Worm (Caenorhabditis elegans) whole organism, L4 larva: ENCODE results near the gene rml-3.

Source experiments
- D1046.2 ChIP-seq: fragments of 200-800 bp; sonication (Bioruptor generic); IDR thresholded peaks from 2 replicates; pipeline ENCODE4 v1.3.6; 2022; ENCODE audit warnings: missing genetic modification characterization, missing compliant biosample characterization
- F44E2.7 ChIP-seq: fragments of 200-800 bp; sonication (Bioruptor generic); IDR thresholded peaks from 2 replicates; pipeline ENCODE4 v2.1.2; 2022; ENCODE audit warnings: missing genetic modification characterization, missing compliant biosample characterization
- T26A8.4 ChIP-seq: fragments of 200-800 bp; sonication (Bioruptor generic); IDR thresholded peaks from 2 replicates; pipeline ENCODE4 v1.3.6; 2022; ENCODE audit warnings: missing genetic modification characterization, missing compliant biosample characterization
- Y48G9A.11 ChIP-seq: fragments of 200-800 bp; sonication (Bioruptor generic); IDR thresholded peaks from 2 replicates; pipeline ENCODE4 v1.3.6; 2022; ENCODE audit warnings: missing genetic modification reagents, missing genetic modification characterization, missing compliant biosample characterization
- Y5F2A.4 ChIP-seq: fragments of 200-800 bp; sonication (Bioruptor generic); optimal IDR thresholded peaks from 2 replicates; lab custom pipeline; 2018; ENCODE audit warnings: mild to moderate bottlenecking, missing genetic modification characterization, missing compliant biosample characterization
- Y75B8A.6 ChIP-seq: fragments of 200-800 bp; sonication (Bioruptor generic); IDR thresholded peaks from 2 replicates; pipeline ENCODE4 v1.3.6; 2022; ENCODE audit warnings: missing genetic modification reagents, missing genetic modification characterization, missing compliant biosample characterization
- aly-2 ChIP-seq: sonication (generic microtip); optimal IDR thresholded peaks from 2 replicates; lab custom pipeline; 2018; ENCODE audit warnings: missing biosample characterization, missing genetic modification characterization
- ama-1 ChIP-seq: fragments of 150-350 bp; optimal IDR thresholded peaks from 2 replicates; lab custom pipeline; 2014; ENCODE audit warnings: inconsistent platforms, mixed read lengths
- arid-1 ChIP-seq: fragments of 200-800 bp; sonication (Bioruptor generic); conservative IDR thresholded peaks from 2 replicates; pipeline ENCODE4 v1.3.6; 2022; ENCODE audit warnings: missing genetic modification reagents, missing genetic modification characterization, missing compliant biosample characterization
- attf-4 ChIP-seq: sonication (generic microtip); optimal IDR thresholded peaks from 3 replicates; lab custom pipeline; 2017; ENCODE audit warnings: missing biosample characterization, missing genetic modification characterization
- ceh-20 ChIP-seq: fragments of 200-800 bp; sonication (Bioruptor generic); IDR thresholded peaks from 2 replicates; pipeline ENCODE4 v1.3.6; 2022; ENCODE audit warnings: missing genetic modification reagents, missing genetic modification characterization, missing compliant biosample characterization
- ceh-32 ChIP-seq: sonication (generic microtip); optimal IDR thresholded peaks from 2 replicates; lab custom pipeline; 2016; ENCODE audit warnings: mild to moderate bottlenecking, missing genetic modification characterization, missing compliant biosample characterization; ENCODE audit not compliant: poor library complexity
- ceh-44 ChIP-seq: fragments of 200-800 bp; sonication (Bioruptor generic); IDR thresholded peaks from 2 replicates; pipeline ENCODE4 v1.3.6; 2022; ENCODE audit warnings: missing genetic modification reagents, missing genetic modification characterization, missing compliant biosample characterization
- cey-2 ChIP-seq: sonication (generic microtip); optimal IDR thresholded peaks from 3 replicates; lab custom pipeline; 2017; ENCODE audit warnings: missing genetic modification characterization, mild to moderate bottlenecking, missing compliant biosample characterization, antibody characterized with exemption, borderline replicate concordance; ENCODE audit not compliant: insufficient read depth
- ctbp-1 ChIP-seq: fragments of 200-800 bp; sonication (Bioruptor generic); IDR thresholded peaks from 2 replicates; pipeline ENCODE4 v1.3.6; 2022; ENCODE audit warnings: missing genetic modification reagents, missing genetic modification characterization, missing compliant biosample characterization
- daf-12 ChIP-seq: fragments of 150-350 bp; optimal IDR thresholded peaks from 2 replicates; lab custom pipeline; 2014; ENCODE audit warnings: missing biosample characterization, missing genetic modification reagents, missing genetic modification characterization
- dmd-6 ChIP-seq: fragments of 200-800 bp; sonication (Bioruptor generic); IDR thresholded peaks from 2 replicates; pipeline ENCODE4 v1.3.6; 2022; ENCODE audit warnings: missing genetic modification reagents, missing genetic modification characterization, missing compliant biosample characterization
- egl-43 ChIP-seq: fragments of 200-800 bp; sonication (Bioruptor generic); IDR thresholded peaks from 2 replicates; pipeline ENCODE4 v1.3.6; 2022; ENCODE audit warnings: missing genetic modification reagents, missing genetic modification characterization, missing compliant biosample characterization
- fkh-10 ChIP-seq: fragments of 150-350 bp; optimal IDR thresholded peaks from 2 replicates; lab custom pipeline; 2014; ENCODE audit warnings: missing biosample characterization, missing genetic modification reagents, missing genetic modification characterization
- fos-1 ChIP-seq: fragments of 150-350 bp; optimal IDR thresholded peaks from 2 replicates; lab custom pipeline; 2014; ENCODE audit warnings: missing biosample characterization, missing genetic modification characterization
- lin-13 ChIP-seq: fragments of 150-350 bp; optimal IDR thresholded peaks from 2 replicates; lab custom pipeline; 2014; ENCODE audit warnings: missing biosample characterization, missing genetic modification reagents, missing genetic modification characterization
- lin-29 ChIP-seq: fragments of 200-800 bp; sonication (Bioruptor generic); IDR thresholded peaks from 2 replicates; pipeline ENCODE4 v1.3.6; 2022; ENCODE audit warnings: missing genetic modification reagents, missing genetic modification characterization, missing compliant biosample characterization
- lin-38 ChIP-seq: fragments of 200-800 bp; sonication (Bioruptor generic); IDR thresholded peaks from 2 replicates; pipeline ENCODE4 v1.3.6; 2022; ENCODE audit warnings: missing genetic modification reagents, missing genetic modification characterization, missing compliant biosample characterization
- lin-39 ChIP-seq: fragments of 150-350 bp; optimal IDR thresholded peaks from 2 replicates; lab custom pipeline; 2014; ENCODE audit warnings: missing biosample characterization, missing genetic modification reagents, missing genetic modification characterization
- mdl-1 ChIP-seq, 2 experiments: fragments of 150-350 bp in 1 of 2; sonication (generic microtip) in 1 of 2; optimal IDR thresholded peaks; 2 replicates each; lab custom pipeline; 2014 to 2017; ENCODE audit warnings: missing biosample characterization in 2 of 2, missing genetic modification characterization in 2 of 2
- mxl-2 ChIP-seq: fragments of 200-800 bp; sonication (Bioruptor generic); conservative IDR thresholded peaks from 2 replicates; pipeline ENCODE4 v1.3.6; 2022; ENCODE audit warnings: missing genetic modification reagents, missing genetic modification characterization, missing compliant biosample characterization
- mxl-3 ChIP-seq: fragments of 200-800 bp; sonication (Bioruptor generic); optimal IDR thresholded peaks from 2 replicates; lab custom pipeline; 2018; ENCODE audit warnings: mild to moderate bottlenecking, missing genetic modification characterization, missing compliant biosample characterization
- nhr-10 ChIP-seq: fragments of 150-350 bp; optimal IDR thresholded peaks from 2 replicates; lab custom pipeline; 2014; ENCODE audit warnings: missing biosample characterization, missing genetic modification characterization
- nhr-102 ChIP-seq: sonication (generic microtip); optimal IDR thresholded peaks from 2 replicates; lab custom pipeline; 2016; ENCODE audit warnings: mild to moderate bottlenecking, missing genetic modification characterization, moderate library complexity, missing compliant biosample characterization
- nhr-25 ChIP-seq: sonication (generic microtip); optimal IDR thresholded peaks from 2 replicates; lab custom pipeline; 2017; ENCODE audit warnings: missing genetic modification characterization, mild to moderate bottlenecking, missing compliant biosample characterization, antibody characterized with exemption, moderate library complexity, borderline replicate concordance; ENCODE audit not compliant: insufficient read depth
- nhr-28 ChIP-seq: fragments of 150-350 bp; optimal IDR thresholded peaks from 2 replicates; lab custom pipeline; 2014; ENCODE audit warnings: missing biosample characterization, missing genetic modification characterization
- nhr-42 ChIP-seq: fragments of 200-800 bp; sonication (Bioruptor generic); IDR thresholded peaks from 2 replicates; pipeline ENCODE4 v1.3.6; 2022; ENCODE audit warnings: missing genetic modification characterization, missing compliant biosample characterization
- nhr-76 ChIP-seq: fragments of 150-350 bp; optimal IDR thresholded peaks from 2 replicates; lab custom pipeline; 2014; ENCODE audit warnings: missing biosample characterization, missing genetic modification characterization
- nhr-77 ChIP-seq: fragments of 150-350 bp; optimal IDR thresholded peaks from 2 replicates; lab custom pipeline; 2014; ENCODE audit warnings: missing biosample characterization, missing genetic modification characterization
- php-3 ChIP-seq: fragments of 200-800 bp; sonication (Bioruptor generic); IDR thresholded peaks from 2 replicates; pipeline ENCODE4 v1.3.6; 2022; ENCODE audit warnings: missing genetic modification reagents, missing genetic modification characterization, missing compliant biosample characterization
- pqm-1 ChIP-seq: sonication (generic microtip); optimal IDR thresholded peaks from 2 replicates; lab custom pipeline; 2017; ENCODE audit warnings: missing biosample characterization, missing genetic modification characterization
- rbr-2 ChIP-seq: sonication (generic microtip); optimal IDR thresholded peaks from 2 replicates; lab custom pipeline; 2016; ENCODE audit warnings: missing genotype, missing genetic modification characterization, missing compliant biosample characterization
- saeg-2 ChIP-seq: fragments of 200-800 bp; sonication (Bioruptor generic); IDR thresholded peaks from 2 replicates; pipeline ENCODE4 v1.3.6; 2022; ENCODE audit warnings: missing genetic modification reagents, missing genetic modification characterization, missing compliant biosample characterization
- set-16 ChIP-seq: fragments of 200-800 bp; sonication (Bioruptor generic); IDR thresholded peaks from 2 replicates; pipeline ENCODE4 v1.3.6; 2022; ENCODE audit warnings: missing genetic modification reagents, missing genetic modification characterization, missing compliant biosample characterization
- spr-1 ChIP-seq: sonication (generic microtip); optimal IDR thresholded peaks from 2 replicates; lab custom pipeline; 2016; ENCODE audit warnings: mild to moderate bottlenecking, missing genetic modification characterization, missing compliant biosample characterization
- spr-3 ChIP-seq: fragments of 200-800 bp; sonication (Bioruptor generic); optimal IDR thresholded peaks from 2 replicates; lab custom pipeline; 2018; ENCODE audit warnings: mild to moderate bottlenecking, missing genetic modification characterization, missing compliant biosample characterization
- tag-97 ChIP-seq: fragments of 200-800 bp; sonication (Bioruptor generic); IDR thresholded peaks from 2 replicates; pipeline ENCODE4 v1.3.6; 2022; ENCODE audit warnings: missing genetic modification characterization, missing compliant biosample characterization
- tra-1 ChIP-seq: fragments of 200-800 bp; sonication (Bioruptor generic); IDR thresholded peaks from 2 replicates; pipeline ENCODE4 v1.3.6; 2022; ENCODE audit warnings: missing genetic modification reagents, missing genetic modification characterization, missing compliant biosample characterization
- unc-130 ChIP-seq: sonication (generic microtip); optimal IDR thresholded peaks from 2 replicates; lab custom pipeline; 2016; ENCODE audit warnings: missing genetic modification reagents, missing genetic modification characterization, missing compliant biosample characterization
- unc-62 ChIP-seq, 3 experiments: fragments of 150-350 bp in 1 of 3; sonication (generic microtip); optimal IDR thresholded peaks in 2 of 3; peaks in 1 of 3; 1 replicate in 1 of 3; 2 replicates in 2 of 3; lab custom pipeline; 2014 to 2017; ENCODE audit warnings: missing biosample characterization in 3 of 3, missing genetic modification characterization in 3 of 3, missing genetic modification reagents in 3 of 3, missing genotype in 1 of 3
- zfp-3 ChIP-seq: fragments of 200-800 bp; sonication (Bioruptor generic); conservative IDR thresholded peaks from 2 replicates; pipeline ENCODE4 v1.3.6; 2022; ENCODE audit warnings: missing genetic modification reagents, missing genetic modification characterization, missing compliant biosample characterization
- zip-11 ChIP-seq: fragments of 200-800 bp; sonication (Bioruptor generic); IDR thresholded peaks from 2 replicates; pipeline ENCODE4 v1.3.6; 2022; ENCODE audit warnings: missing genetic modification characterization, missing compliant biosample characterization
- zip-2 ChIP-seq: fragments of 150-350 bp; optimal IDR thresholded peaks from 2 replicates; lab custom pipeline; 2014; ENCODE audit warnings: missing biosample characterization, missing genetic modification characterization
- ztf-11 ChIP-seq: fragments of 150-350 bp; optimal IDR thresholded peaks from 2 replicates; lab custom pipeline; 2014; ENCODE audit warnings: missing biosample characterization, missing genetic modification characterization
- ztf-7 ChIP-seq: fragments of 150-350 bp; optimal IDR thresholded peaks from 2 replicates; lab custom pipeline; 2014; ENCODE audit warnings: missing biosample characterization, missing genetic modification characterization

Gene rml-3

ce11 chrX:6207687-6208088 is 31.2 kb downstream of the rml-3 start, which contains the start of gene T13C5.6 (continued):
- TF ChIP-seq ztf-7 (tag; lab: Kevin White, UChicago), result peak; percentile 87
- TF ChIP-seq egl-43 (GFP tag; lab: Robert Waterston, UW), result peak; percentile 98
- TF ChIP-seq fos-1 (tag; lab: Kevin White, UChicago), result no peak
- TF ChIP-seq aly-2 (tag; lab: Kevin White, UChicago), result no peak
- TF ChIP-seq nhr-76 (tag; lab: Kevin White, UChicago), result no peak
- peak; percentile 93 for TF ChIP-seq spr-1 (tag; lab: Kevin White, UChicago)
- no peak for TF ChIP-seq cey-2 (tag; lab: Kevin White, UChicago)
- TF ChIP-seq ama-1 (lab: Kevin White, UChicago), result no peak
- peak; percentile 81 for TF ChIP-seq php-3 (GFP tag; lab: Robert Waterston, UW)
- TF ChIP-seq nhr-10 (tag; lab: Kevin White, UChicago), result peak; percentile 41
- peak; percentile 92 for TF ChIP-seq nhr-102 (tag; lab: Kevin White, UChicago)
- TF ChIP-seq tra-1 (GFP tag; lab: Robert Waterston, UW), result peak; percentile 93
- TF ChIP-seq nhr-25, result peak; percentile 50
- peak; percentile 86 for TF ChIP-seq arid-1 (GFP tag; lab: Robert Waterston, UW)
- TF ChIP-seq ztf-11, result no peak
- peak; percentile 92 for TF ChIP-seq fkh-10 (GFP tag; lab: Kevin White, UChicago)
- peak; percentile 88 for TF ChIP-seq dmd-6 (GFP tag; lab: Robert Waterston, UW)
- TF ChIP-seq zip-2 (tag; lab: Kevin White, UChicago), result peak; percentile 78
- TF ChIP-seq nhr-28, result peak; percentile 78
- TF ChIP-seq unc-62 (GFP tag; optimal IDR thresholded peaks at IDR 0.05 in 1 of 2; lab: Kevin White, UChicago), result peak in 1 of 2 experiments; percentile 12
- TF ChIP-seq unc-62 (tag; optimal IDR thresholded peaks at IDR 0.05; lab: Kevin White, UChicago), result no peak
- peak; percentile 85 for TF ChIP-seq zfp-3 (GFP tag; lab: Robert Waterston, UW)
- TF ChIP-seq pqm-1, result peak; percentile 52
- TF ChIP-seq lin-39, result no peak
- TF ChIP-seq Y48G9A.11 (GFP tag; lab: Robert Waterston, UW), result peak; percentile 70
- TF ChIP-seq Y5F2A.4 (GFP tag; lab: Kevin White, UChicago), result peak; percentile 83
- peak; percentile 94 for TF ChIP-seq ceh-20 (GFP tag; lab: Robert Waterston, UW)
- TF ChIP-seq daf-12 (tag; lab: Kevin White, UChicago), result no peak
- peak; percentile 80 for TF ChIP-seq nhr-77 (tag; lab: Kevin White, UChicago)
- peak; percentile 74 for TF ChIP-seq ceh-32 (tag; lab: Kevin White, UChicago)
- peak; percentile 79; the same call in 1 of the 2 replicates for TF ChIP-seq ceh-44 (GFP tag; lab: Robert Waterston, UW)
- peak; percentile 36; the same call in 1 of the 2 replicates for TF ChIP-seq tag-97 (GFP tag; lab: Robert Waterston, UW)
- TF ChIP-seq lin-38, result peak; percentile 76
- peak; percentile 94 for TF ChIP-seq T26A8.4
- peak; percentile 94 for TF ChIP-seq rbr-2 (tag; lab: Kevin White, UChicago)
- peak in 1 of 2 experiments; percentile 74 for TF ChIP-seq mdl-1 (tag; optimal IDR thresholded peaks at IDR 0.05; lab: Kevin White, UChicago)
- TF ChIP-seq Y75B8A.6, result 0 out of 2 replicates have a peak, but pooled peaks have one; percentile 72
- TF ChIP-seq attf-4 (tag; lab: Kevin White, UChicago), result no peak
- peak; percentile 89 for TF ChIP-seq spr-3 (GFP tag; lab: Kevin White, UChicago)
- peak; percentile 78; the same call in 1 of the 2 replicates for TF ChIP-seq lin-29
- peak; percentile 89 for TF ChIP-seq mxl-3 (GFP tag; lab: Kevin White, UChicago)
- peak; percentile 92 for TF ChIP-seq lin-13
- peak; percentile 84; the same call in 1 of the 2 replicates for TF ChIP-seq F44E2.7 (GFP tag; lab: Robert Waterston, UW)
- TF ChIP-seq unc-130 (GFP tag; lab: Kevin White, UChicago), result peak; percentile 77
- TF ChIP-seq ctbp-1 (GFP tag; lab: Robert Waterston, UW), result peak; percentile 95
- peak; percentile 90 for TF ChIP-seq nhr-42
- peak; percentile 62; the same call in 1 of the 2 replicates for TF ChIP-seq zip-11 (GFP tag; lab: Robert Waterston, UW)
- peak; percentile 91 for TF ChIP-seq saeg-2 (GFP tag; lab: Robert Waterston, UW)
- TF ChIP-seq mxl-2 (GFP tag; lab: Robert Waterston, UW), result peak; percentile 55; the same call in 1 of the 2 replicates
- TF ChIP-seq D1046.2 (GFP tag; lab: Robert Waterston, UW), result peak; percentile 68; the same call in 1 of the 2 replicates
- TF ChIP-seq set-16 (GFP tag; lab: Robert Waterston, UW), result peak; percentile 73
